Fruit fly (Drosophila melanogaster) whole organism, adult: ENCODE data around the gene CG12672.

Experiments used
- CG12768 ChIP-seq: fragments of 200-800 bp; sonication (Bioruptor generic); optimal IDR thresholded peaks from 2 replicates; lab custom pipeline; 2017; ENCODE audit warnings: missing biosample characterization, missing genetic modification characterization, mild to moderate bottlenecking, moderate library complexity, missing genetic modification reagents
- CG7045 ChIP-seq: fragments of 200-800 bp; sonication (Bioruptor generic); optimal IDR thresholded peaks from 2 replicates; lab custom pipeline; 2017; ENCODE audit warnings: missing biosample characterization, mild to moderate bottlenecking, missing genetic modification characterization
- CG7101 ChIP-seq: fragments of 200-800 bp; sonication (Bioruptor generic); optimal IDR thresholded peaks from 2 replicates; lab custom pipeline; 2018; ENCODE audit warnings: missing biosample characterization, mild to moderate bottlenecking, missing genetic modification characterization, moderate library complexity
- Clk ChIP-seq: fragments of 200-800 bp; sonication (Bioruptor generic); optimal IDR thresholded peaks from 2 replicates; lab custom pipeline; 2017; ENCODE audit warnings: missing biosample characterization, missing genetic modification characterization
- Mnt ChIP-seq: fragments of 200-800 bp; sonication (Bioruptor generic); optimal IDR thresholded peaks from 2 replicates; lab custom pipeline; 2016; ENCODE audit warnings: missing biosample characterization, mild to moderate bottlenecking, missing genetic modification characterization
- kay ChIP-seq: fragments of 200-800 bp; sonication (Bioruptor generic); peaks from one replicate; lab custom pipeline; 2016; ENCODE audit warnings: missing biosample characterization, missing genetic modification characterization, borderline replicate concordance
- toe ChIP-seq: fragments of 200-800 bp; sonication (Bioruptor generic); optimal IDR thresholded peaks from 2 replicates; lab custom pipeline; 2016; ENCODE audit warnings: missing biosample characterization, missing genetic modification characterization

DNA sequence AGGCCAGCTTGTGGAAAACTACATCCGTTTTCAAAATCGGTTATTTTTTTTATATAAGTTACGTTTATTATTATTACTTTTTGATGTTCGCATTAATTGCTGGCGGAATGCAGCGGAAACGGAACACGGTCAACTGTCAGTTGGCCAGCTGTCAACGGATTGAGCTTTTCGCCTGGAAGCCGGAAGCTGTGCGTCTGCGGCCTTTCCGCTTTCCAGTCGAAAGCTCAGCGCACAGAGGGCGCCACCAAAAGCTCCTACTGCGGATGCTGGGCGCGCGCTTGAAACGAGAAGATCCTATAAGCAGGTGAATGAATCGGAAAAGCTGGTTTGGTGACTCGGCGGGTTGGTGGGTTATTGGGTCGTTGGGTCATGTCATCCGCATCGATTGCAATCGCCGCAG lies 39.3 kb downstream of the CG12672 start:
- TF ChIP-seq kay (GFP tag; lab: Kevin White, UChicago) (no peak), CG12768 (GFP tag; lab: Kevin White, UChicago) (no peak), CG7045 (GFP tag; lab: Kevin White, UChicago) (no peak), Mnt (GFP tag; lab: Kevin White, UChicago) (no peak), Clk (GFP tag; lab: Kevin White, UChicago) (no peak), toe (GFP tag; lab: Kevin White, UChicago) (no peak), CG7101 (tag; lab: Kevin White, UChicago) (no peak)
